Worm (Caenorhabditis elegans) whole organism, dauer: ENCODE data around the gene clec-88.

Experiments used
- unc-62 ChIP-seq: sonication (generic microtip); optimal IDR thresholded peaks from 2 replicates; lab custom pipeline; 2017; ENCODE audit warnings: missing biosample characterization, missing genetic modification reagents, missing genetic modification characterization

clec-88 gene

ce11 chrII:6365237-6365815 is at the start of gene clec-88, which contains the start of gene ani-2:
clec-88 (plus strand) TSS chrII:6365722.
ani-2 (minus strand) TSS chrII:6365367.
- no peak for TF ChIP-seq unc-62

ce11 chrII:6320655-6321388 is 44.7 kb upstream of the clec-88 start, which contains the start of gene efr-3:
efr-3 (minus strand) TSS chrII:6321159.
- TF ChIP-seq unc-62 = no peak

ce11 chrII:6322081-6322480 is 43.4 kb upstream of the clec-88 start:
- TF ChIP-seq unc-62 = no peak

- TF ChIP-seq unc-62 = no peak
Observed at ce11 chrII:6322979-6323378, 42.5 kb upstream of the clec-88 start, which contains the start of gene C32D5.4. C32D5.4 (minus strand) TSS chrII:6323079.

- no peak for TF ChIP-seq unc-62
Observed at ce11 chrII:6324086-6324485, 41.4 kb upstream of the clec-88 start, which contains the start of gene sma-6. sma-6 (plus strand) TSS chrII:6324484.

- TF ChIP-seq unc-62 = no peak
Observed at ce11 chrII:6327317-6327716, 38.2 kb upstream of the clec-88 start.

- no peak for TF ChIP-seq unc-62
Observed at ce11 chrII:6328672-6329071, 36.9 kb upstream of the clec-88 start.

- TF ChIP-seq unc-62 = no peak
Observed at ce11 chrII:6331222-6331830, 34.2 kb upstream of the clec-88 start, which contains the start of gene set-4. set-4 (minus strand) TSS chrII:6331341.

- no peak for TF ChIP-seq unc-62
Observed at ce11 chrII:6333887-6334286, 31.6 kb upstream of the clec-88 start, which contains the start of gene ttc-39B. ttc-39B (minus strand) TSS chrII:6333987.

- TF ChIP-seq unc-62 = no peak
Observed at ce11 chrII:6334745-6335260, 30.7 kb upstream of the clec-88 start.

ce11 chrII:6335358-6335757 is 30.2 kb upstream of the clec-88 start, which contains the start of gene C32D5.14:
C32D5.14 (plus strand) TSS chrII:6335488.
- TF ChIP-seq unc-62 = no peak

ce11 chrII:6339511-6339910 is 26.0 kb upstream of the clec-88 start:
- TF ChIP-seq unc-62 = no peak

- TF ChIP-seq unc-62 = no peak
Observed at ce11 chrII:6339948-6340347, 25.6 kb upstream of the clec-88 start, which contains the start of gene C32D5.7. C32D5.7 (minus strand) TSS chrII:6340048.

- TF ChIP-seq unc-62 = no peak
Observed at ce11 chrII:6341076-6341475, 24.4 kb upstream of the clec-88 start.

ce11 chrII:6342455-6342854 is 23.1 kb upstream of the clec-88 start:
- TF ChIP-seq unc-62 = no peak

ce11 chrII:6343893-6344292 is 21.6 kb upstream of the clec-88 start, which contains the start of gene txt-18:
txt-18 (plus strand) TSS chrII:6344072.
- no peak for TF ChIP-seq unc-62

- no peak for TF ChIP-seq unc-62
Observed at ce11 chrII:6344513-6344912, 21.0 kb upstream of the clec-88 start.
